Worm (Caenorhabditis elegans) whole organism, late embryonic: Measurements from ENCODE around the gene T04C12.1.

Experiments used
- K02D7.2 ChIP-seq: sonication (generic microtip); optimal IDR thresholded peaks from 2 replicates; lab custom pipeline; 2017; ENCODE audit warnings: mild to moderate bottlenecking, missing genetic modification characterization, missing compliant biosample characterization
- ahr-1 ChIP-seq: sonication (generic microtip); optimal IDR thresholded peaks from 2 replicates; lab custom pipeline; 2016; ENCODE audit warnings: missing genetic modification characterization, missing compliant biosample characterization
- ceh-2 ChIP-seq: sonication (generic microtip); optimal IDR thresholded peaks from 2 replicates; lab custom pipeline; 2016; ENCODE audit warnings: missing genotype, missing genetic modification characterization, missing compliant biosample characterization
- ceh-9 ChIP-seq: sonication (generic microtip); optimal IDR thresholded peaks from 2 replicates; lab custom pipeline; 2016; ENCODE audit warnings: mild to moderate bottlenecking, missing genetic modification characterization, inconsistent platforms, missing compliant biosample characterization
- elt-2 ChIP-seq: sonication (generic microtip); optimal IDR thresholded peaks from 2 replicates; lab custom pipeline; 2016; ENCODE audit warnings: missing genetic modification reagents, missing genetic modification characterization, missing compliant biosample characterization
- ets-4 ChIP-seq: sonication (generic microtip); optimal IDR thresholded peaks from 2 replicates; lab custom pipeline; 2016; ENCODE audit warnings: missing genetic modification characterization, missing compliant biosample characterization
- fkh-10 ChIP-seq: fragments of 150-350 bp; optimal IDR thresholded peaks from 2 replicates; lab custom pipeline; 2014; ENCODE audit warnings: missing biosample characterization, missing genetic modification reagents, missing genetic modification characterization
- hlh-13 ChIP-seq: fragments of 200-800 bp; sonication (Bioruptor generic); optimal IDR thresholded peaks from 2 replicates; lab custom pipeline; 2018; ENCODE audit warnings: mild to moderate bottlenecking, missing genetic modification characterization, missing compliant biosample characterization
- pha-4 ChIP-seq: fragments of 150-350 bp; optimal IDR thresholded peaks from 2 replicates; lab custom pipeline; 2018; ENCODE audit warnings: missing biosample characterization, missing genetic modification reagents, missing genetic modification characterization
- pqm-1 ChIP-seq: sonication (generic microtip); optimal IDR thresholded peaks from 2 replicates; lab custom pipeline; 2016; ENCODE audit warnings: missing genetic modification characterization, missing compliant biosample characterization
- sox-4 ChIP-seq: sonication (generic microtip); optimal IDR thresholded peaks from 2 replicates; lab custom pipeline; 2017; ENCODE audit warnings: mild to moderate bottlenecking, missing genetic modification characterization, inconsistent platforms, missing compliant biosample characterization

DNA sequence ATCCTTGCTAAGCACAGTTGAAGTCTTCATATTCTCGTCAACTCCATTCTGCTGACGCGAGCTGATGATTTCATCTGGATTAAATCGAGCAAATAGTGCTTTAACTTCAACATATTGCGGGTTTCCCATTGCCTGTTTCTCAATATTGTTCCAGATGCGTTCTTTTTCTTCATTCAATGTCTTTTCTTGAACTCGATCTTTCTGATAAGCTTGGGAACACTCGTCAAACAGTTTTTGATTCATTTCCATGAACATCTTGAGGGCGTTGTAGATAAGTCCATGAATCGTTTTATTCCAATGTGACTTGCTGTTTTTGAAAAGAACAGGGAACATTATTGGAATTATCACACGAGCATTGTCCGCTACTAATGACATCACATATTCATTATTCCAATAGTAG is 31.3 kb downstream of the T04C12.1 start:
- TF ChIP-seq K02D7.2 (tag; lab: Kevin White, UChicago) (no peak), ceh-2 (tag; lab: Kevin White, UChicago) (no peak), ets-4 (tag; lab: Kevin White, UChicago) (no peak), pha-4 (no peak), hlh-13 (GFP tag; lab: Kevin White, UChicago) (no peak), elt-2 (tag; lab: Kevin White, UChicago) (no peak), pqm-1 (tag; lab: Kevin White, UChicago) (no peak), ahr-1 (tag; lab: Kevin White, UChicago) (no peak), sox-4 (no peak), fkh-10 (no peak), ceh-9 (tag; lab: Kevin White, UChicago) (no peak)
